Worm (Caenorhabditis elegans) whole organism, mixed stage, embryonic: ENCODE results near the gene T23E1.3.

ENCODE experiments used
- M03D4.4 ChIP-seq: sonication (generic microtip); optimal IDR thresholded peaks from 2 replicates; lab custom pipeline; 2017; ENCODE audit warnings: mild to moderate bottlenecking, missing genetic modification characterization, missing compliant biosample characterization
- ces-1 ChIP-seq: fragments of 150-350 bp; optimal IDR thresholded peaks from 2 replicates; lab custom pipeline; 2014; ENCODE audit warnings: missing biosample characterization, missing genetic modification reagents, missing genetic modification characterization
- hlh-1 ChIP-seq: fragments of 150-350 bp; optimal IDR thresholded peaks from 2 replicates; lab custom pipeline; 2014; ENCODE audit warnings: missing biosample characterization, missing genetic modification reagents, missing genetic modification characterization
- lsy-2 ChIP-seq: fragments of 150-350 bp; optimal IDR thresholded peaks from 2 replicates; lab custom pipeline; 2014; ENCODE audit warnings: missing biosample characterization, missing genetic modification characterization
- mep-1 ChIP-seq: fragments of 150-350 bp; optimal IDR thresholded peaks from 2 replicates; lab custom pipeline; 2017; ENCODE audit warnings: missing biosample characterization, missing genetic modification reagents, missing genetic modification characterization, inconsistent platforms
- nhr-28 ChIP-seq: fragments of 150-350 bp; optimal IDR thresholded peaks from 2 replicates; lab custom pipeline; 2014; ENCODE audit warnings: missing biosample characterization, missing genetic modification characterization
- nhr-76 ChIP-seq: sonication (generic microtip); optimal IDR thresholded peaks from 2 replicates; lab custom pipeline; 2017; ENCODE audit warnings: missing biosample characterization, missing genetic modification characterization
- pha-4 ChIP-seq: fragments of 150-350 bp; optimal IDR thresholded peaks from 2 replicates; lab custom pipeline; 2018; ENCODE audit warnings: missing biosample characterization, missing genetic modification reagents, missing genetic modification characterization
- sem-2 ChIP-seq: fragments of 200-800 bp; sonication (Bioruptor generic); optimal IDR thresholded peaks from 2 replicates; lab custom pipeline; 2018; ENCODE audit warnings: mild to moderate bottlenecking, missing genetic modification characterization, missing compliant biosample characterization
- snpc-4 ChIP-seq: fragments of 150-350 bp; optimal IDR thresholded peaks from 2 replicates; lab custom pipeline; 2014; ENCODE audit warnings: missing biosample characterization, missing genetic modification characterization
- unc-120 ChIP-seq: sonication (generic microtip); optimal IDR thresholded peaks from 2 replicates; lab custom pipeline; 2017; ENCODE audit warnings: missing genetic modification characterization, missing compliant biosample characterization; ENCODE audit not compliant: poor library complexity, severe bottlenecking
- unc-62 ChIP-seq: fragments of 150-350 bp; optimal IDR thresholded peaks from 2 replicates; lab custom pipeline; 2014; ENCODE audit warnings: missing biosample characterization, missing genetic modification reagents, missing genetic modification characterization

- TF ChIP-seq lsy-2 (tag; lab: Kevin White, UChicago): no peak
- TF ChIP-seq unc-62 (GFP tag; lab: Kevin White, UChicago): no peak
- no peak for TF ChIP-seq M03D4.4
- TF ChIP-seq unc-120 (tag; lab: Kevin White, UChicago): no peak
- TF ChIP-seq nhr-76 (tag; lab: Kevin White, UChicago): no peak
- no peak for TF ChIP-seq pha-4 (tag; lab: Kevin White, UChicago)
- TF ChIP-seq nhr-28 (tag; lab: Kevin White, UChicago): no peak
- TF ChIP-seq ces-1: no peak
- no peak for TF ChIP-seq mep-1 (tag; lab: Kevin White, UChicago)
- no peak for TF ChIP-seq snpc-4 (tag; lab: Kevin White, UChicago)
- TF ChIP-seq sem-2 (GFP tag; lab: Kevin White, UChicago): no peak
- TF ChIP-seq hlh-1 (tag; lab: Kevin White, UChicago): no peak
Observed at ce11 chrIV:3121060-3121459, 24.6 kb upstream of the T23E1.3 start.
